Worm (Caenorhabditis elegans): ENCODE measurements around the gene B0496.1.

DNA sequence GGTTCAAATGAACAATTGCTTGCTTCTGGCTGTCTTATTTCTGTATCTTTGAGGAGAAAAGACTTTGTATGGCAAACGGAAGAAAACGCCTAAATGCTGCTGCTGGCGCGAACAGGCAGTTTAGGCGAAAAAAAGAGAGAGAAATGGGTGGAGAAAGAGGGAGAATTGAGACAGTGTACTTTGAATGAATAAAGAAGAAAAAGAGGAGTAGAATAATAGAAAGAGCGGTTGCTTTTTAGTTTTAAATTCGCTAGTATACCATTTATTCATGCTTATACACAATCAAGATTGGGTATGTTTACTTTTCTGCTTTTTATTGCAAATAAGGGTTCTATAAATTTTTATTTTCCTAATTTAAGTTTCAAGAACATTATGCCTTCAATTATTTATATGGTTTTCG lies 6.7 kb upstream of the B0496.1 start:
- TF ChIP-seq ztf-23 (GFP tag; IDR thresholded peaks at IDR 0.05) (no peak), klf-2 (GFP tag; conservative IDR thresholded peaks at IDR 0.05) (no peak), cog-1 (tag; optimal IDR thresholded peaks at IDR 0.05) (no peak), flt-1 (GFP tag; IDR thresholded peaks at IDR 0.05) (no peak), ref-1 (GFP tag; conservative IDR thresholded peaks at IDR 0.05) (no peak), ztf-29 (GFP tag; IDR thresholded peaks at IDR 0.05) (no peak), tab-1 (GFP tag; IDR thresholded peaks at IDR 0.05) (no peak), med-1 (GFP tag; optimal IDR thresholded peaks at IDR 0.05; ENCODE audit: insufficient read depth) (no peak), T22C8.4 (GFP tag; IDR thresholded peaks at IDR 0.05) (no peak)

Data from whole organism, midembryonic.